Fruit fly (Drosophila melanogaster): ENCODE data around the gene pasha.

pasha gene

dm6 chr3R:31588374-31588773 lies 29.4 kb upstream of the pasha start, which contains the start of gene CG1635 (continued):
- peak; percentile 98 for TF ChIP-seq CG32772 (GFP tag; IDR thresholded peaks at IDR 0.05)
- peak; percentile 99 for TF ChIP-seq H2.0 (GFP tag; IDR thresholded peaks at IDR 0.05)
- peak; percentile 91 for TF ChIP-seq bab2 (GFP tag; optimal IDR thresholded peaks at IDR 0.05)
- peak; percentile 97 to 100 for TF ChIP-seq bsh (GFP tag; optimal IDR thresholded peaks at IDR 0.05)
- peak; percentile 98 to 100 for TF ChIP-seq Hr51 (GFP tag; optimal IDR thresholded peaks at IDR 0.05)
- peak; percentile 97 for TF ChIP-seq Poxn (GFP tag; IDR thresholded peaks at IDR 0.05)
- peak; percentile 99 for TF ChIP-seq CG8388 (GFP tag; optimal IDR thresholded peaks at IDR 0.05)
- TF ChIP-seq CG2199 (GFP tag; IDR thresholded peaks at IDR 0.05) = peak; percentile 99
- TF ChIP-seq Sry-δ (GFP tag; optimal IDR thresholded peaks at IDR 0.05) = peak; percentile 72
- TF ChIP-seq CG6765 (GFP tag; optimal IDR thresholded peaks at IDR 0.05) = peak; percentile 100
- peak; percentile 99 for TF ChIP-seq H15 (GFP tag; IDR thresholded peaks at IDR 0.05)
- 0 out of 3 replicates have a peak, but pooled peaks have one; percentile 56 for TF ChIP-seq mld (GFP tag; IDR thresholded peaks at IDR 0.05; ENCODE audit: partially characterized antibody)
- TF ChIP-seq Myb (GFP tag; optimal IDR thresholded peaks at IDR 0.05) = peak; percentile 90
- TF ChIP-seq CG10543 (GFP tag; optimal IDR thresholded peaks at IDR 0.05) = peak; percentile 99
- peak; percentile 98 for TF ChIP-seq CG10654 (GFP tag; optimal IDR thresholded peaks at IDR 0.05)
- TF ChIP-seq usp (GFP tag; optimal IDR thresholded peaks at IDR 0.05) = no peak
- peak; percentile 90 for TF ChIP-seq CG10321 (GFP tag; IDR thresholded peaks at IDR 0.05)
- TF ChIP-seq CG18764 (GFP tag; optimal IDR thresholded peaks at IDR 0.05) = peak; percentile 97
- TF ChIP-seq E2f2 (GFP tag; IDR thresholded peaks at IDR 0.05) = peak; percentile 92
- TF ChIP-seq ttk (GFP tag; IDR thresholded peaks at IDR 0.05) = peak; percentile 99
- peak; percentile 98 for TF ChIP-seq CG16863 (GFP tag; optimal IDR thresholded peaks at IDR 0.05)
- peak; percentile 100 for TF ChIP-seq CG13424 (tag; optimal IDR thresholded peaks at IDR 0.05)
- TF ChIP-seq CG9797 (GFP tag; optimal IDR thresholded peaks at IDR 0.05) = peak; percentile 64
- TF ChIP-seq jigr1 (GFP tag; IDR thresholded peaks at IDR 0.05) = peak; percentile 97
- TF ChIP-seq chinmo (GFP tag; IDR thresholded peaks at IDR 0.05; ENCODE audit: partially characterized antibody) = no peak
- peak; percentile 55 for TF ChIP-seq knrl (GFP tag; IDR thresholded peaks at IDR 0.05; ENCODE audit: partially characterized antibody)
- peak; percentile 99 for TF ChIP-seq CG15601 (tag; optimal IDR thresholded peaks at IDR 0.05)
- TF ChIP-seq cg (GFP tag; optimal IDR thresholded peaks at IDR 0.05) = peak; percentile 4
- TF ChIP-seq HLH54F (GFP tag; optimal IDR thresholded peaks at IDR 0.05) = peak; percentile 98
- TF ChIP-seq CG12071 (GFP tag; optimal IDR thresholded peaks at IDR 0.05) = peak; percentile 99
- peak; percentile 96 for TF ChIP-seq cato (GFP tag; optimal IDR thresholded peaks at IDR 0.05; ENCODE audit: borderline replicate concordance)
- peak; percentile 98 for TF ChIP-seq CG6175 (GFP tag; IDR thresholded peaks at IDR 0.05)
- no peak for TF ChIP-seq nau (GFP tag; optimal IDR thresholded peaks at IDR 0.05)
- TF ChIP-seq Sin3A (optimal IDR thresholded peaks at IDR 0.05) = no peak
- TF ChIP-seq slou (GFP tag; optimal IDR thresholded peaks at IDR 0.05) = peak; percentile 96
- TF ChIP-seq B-H2 (GFP tag; optimal IDR thresholded peaks at IDR 0.05) = peak; percentile 100
- TF ChIP-seq zfh2 (GFP tag; optimal IDR thresholded peaks at IDR 0.05) = peak; percentile 98
- peak; percentile 97 for TF ChIP-seq ERR (GFP tag; optimal IDR thresholded peaks at IDR 0.05)
- peak; percentile 98 for TF ChIP-seq tup (GFP tag; optimal IDR thresholded peaks at IDR 0.05)
- TF ChIP-seq ab (GFP tag; optimal IDR thresholded peaks at IDR 0.05) = peak; percentile 90
- peak in 1 of 2 experiments; percentile 97 for TF ChIP-seq Hr78 (GFP tag; optimal IDR thresholded peaks at IDR 0.05)
- TF ChIP-seq D19A (tag; optimal IDR thresholded peaks at IDR 0.05) = peak; percentile 98
- peak; percentile 86 for TF ChIP-seq CG15073 (GFP tag; optimal IDR thresholded peaks at IDR 0.05)
- peak; percentile 92 for TF ChIP-seq CkIIα-i1 (GFP tag; IDR thresholded peaks at IDR 0.05)
- TF ChIP-seq CG14667 (GFP tag; IDR thresholded peaks at IDR 0.05) = peak; percentile 98
- TF ChIP-seq CG14441 (GFP tag; IDR thresholded peaks at IDR 0.05) = peak; percentile 99
- TF ChIP-seq CG10267 (tag; optimal IDR thresholded peaks at IDR 0.05) = peak; percentile 99
- TF ChIP-seq chif (GFP tag; optimal IDR thresholded peaks at IDR 0.05) = peak; percentile 98
- TF ChIP-seq lbe (GFP tag; optimal IDR thresholded peaks at IDR 0.05) = peak; percentile 97
- peak; percentile 100 for TF ChIP-seq CG7271 (tag; optimal IDR thresholded peaks at IDR 0.05)
- peak; percentile 95 for TF ChIP-seq CG7357 (GFP tag; IDR thresholded peaks at IDR 0.05)

Data from whole organism, embryonic.